Fruit fly (Drosophila melanogaster) whole organism, embryonic: ENCODE data around the gene crq.
A peak's percentile ranks its signal among the peaks of the same experiment; 100 is the strongest.

ENCODE experiments used
- B-H1 ChIP-seq: fragments of 200-800 bp; sonication (Bioruptor generic); IDR thresholded peaks from 3 replicates; pipeline ENCODE4 v1.3.6; 2022; ENCODE audit warnings: missing biosample characterization, missing genetic modification characterization
- CG10462 ChIP-seq: fragments of 200-800 bp; sonication (Bioruptor generic); optimal IDR thresholded peaks from 2 replicates; lab custom pipeline; 2016; ENCODE audit warnings: missing biosample characterization, missing genetic modification characterization
- CG11504 ChIP-seq: fragments of 200-800 bp; sonication (Bioruptor generic); optimal IDR thresholded peaks from 3 replicates; lab custom pipeline; 2019; ENCODE audit warnings: missing biosample characterization, mild to moderate bottlenecking, missing genetic modification characterization, moderate library complexity
- CG12769 ChIP-seq: fragments of 200-800 bp; sonication (Bioruptor generic); optimal IDR thresholded peaks from 2 replicates; lab custom pipeline; 2019; ENCODE audit warnings: missing biosample characterization, mild to moderate bottlenecking, missing genetic modification characterization, moderate library complexity
- CG13624 ChIP-seq: fragments of 200-800 bp; sonication (Bioruptor generic); optimal IDR thresholded peaks from 2 replicates; lab custom pipeline; 2016; ENCODE audit warnings: missing biosample characterization, missing genetic modification characterization
- CG14014 ChIP-seq: fragments of 200-800 bp; sonication (Bioruptor generic); IDR thresholded peaks from 2 replicates; pipeline ENCODE4 v1.3.6; 2022; ENCODE audit warnings: missing biosample characterization, missing genetic modification characterization
- CG14860 ChIP-seq: fragments of 200-800 bp; sonication (Bioruptor generic); IDR thresholded peaks from 3 replicates; pipeline ENCODE4 v1.3.6; 2022; ENCODE audit warnings: missing biosample characterization, missing genetic modification characterization; ENCODE audit not compliant: partially characterized antibody
- CG1529 ChIP-seq: fragments of 200-800 bp; sonication (Bioruptor generic); optimal IDR thresholded peaks from 3 replicates; lab custom pipeline; 2018; ENCODE audit warnings: missing biosample characterization, missing genetic modification characterization
- CG15601 ChIP-seq: fragments of 200-800 bp; sonication (Bioruptor generic); optimal IDR thresholded peaks from 3 replicates; lab custom pipeline; 2019; ENCODE audit warnings: missing biosample characterization, mild to moderate bottlenecking, missing genetic modification characterization, moderate library complexity
- CG16815 ChIP-seq: fragments of 200-800 bp; sonication (Bioruptor generic); optimal IDR thresholded peaks from 3 replicates; lab custom pipeline; 2017; ENCODE audit warnings: missing biosample characterization, mild to moderate bottlenecking, missing genetic modification characterization
- CG17328 ChIP-seq: fragments of 200-800 bp; sonication (Bioruptor generic); IDR thresholded peaks from 2 replicates; pipeline ENCODE4 v1.3.6; 2022; ENCODE audit warnings: missing biosample characterization, missing genetic modification characterization
- CG18619 ChIP-seq: fragments of 200-800 bp; sonication (Bioruptor generic); optimal IDR thresholded peaks from 3 replicates; lab custom pipeline; 2017; ENCODE audit warnings: missing biosample characterization, mild to moderate bottlenecking, missing genetic modification characterization
- CG2116 ChIP-seq: fragments of 200-800 bp; sonication (Bioruptor generic); optimal IDR thresholded peaks from 3 replicates; lab custom pipeline; 2018; ENCODE audit warnings: missing biosample characterization, mild to moderate bottlenecking, missing genetic modification characterization
- CG2875 ChIP-seq: fragments of 200-800 bp; sonication (Bioruptor generic); optimal IDR thresholded peaks from 2 replicates; lab custom pipeline; 2017; ENCODE audit warnings: missing biosample characterization, mild to moderate bottlenecking, missing genetic modification characterization, missing genetic modification reagents
- CG33557 ChIP-seq: fragments of 200-800 bp; sonication (Bioruptor generic); optimal IDR thresholded peaks from 2 replicates; lab custom pipeline; 2019; ENCODE audit warnings: missing biosample characterization, mild to moderate bottlenecking, missing genetic modification characterization, moderate library complexity
- CG34376 ChIP-seq: fragments of 200-800 bp; sonication (Bioruptor generic); optimal IDR thresholded peaks from 2 replicates; lab custom pipeline; 2018; ENCODE audit warnings: missing biosample characterization, mild to moderate bottlenecking, missing genetic modification characterization
- CG5953 ChIP-seq: fragments of 200-800 bp; sonication (Bioruptor generic); IDR thresholded peaks from 2 replicates; pipeline ENCODE4 v1.3.6; 2022; ENCODE audit warnings: missing biosample characterization, missing genetic modification characterization
- CG6765 ChIP-seq: fragments of 200-800 bp; sonication (Bioruptor generic); optimal IDR thresholded peaks from 3 replicates; lab custom pipeline; 2017; ENCODE audit warnings: missing biosample characterization, mild to moderate bottlenecking, missing genetic modification characterization
- CG9215 ChIP-seq: fragments of 200-800 bp; sonication (Bioruptor generic); IDR thresholded peaks from 2 replicates; pipeline ENCODE4 v1.3.6; 2022; ENCODE audit warnings: missing biosample characterization, missing genetic modification characterization
- Dll ChIP-seq: fragments of 200-800 bp; sonication (Bioruptor generic); IDR thresholded peaks from 4 replicates; pipeline ENCODE4 v1.3.6; 2022; ENCODE audit warnings: missing biosample characterization, missing genetic modification characterization; ENCODE audit not compliant: partially characterized antibody
- Eip74EF ChIP-seq, 2 experiments: fragments of 200-800 bp in 1 of 2; fragments of >200 bp in 1 of 2; sonication (Bioruptor generic) in 1 of 2; optimal IDR thresholded peaks; 2 replicates each; lab custom pipeline; 2017 to 2019; ENCODE audit warnings: missing biosample characterization in 2 of 2, missing genetic modification characterization in 2 of 2, mild to moderate bottlenecking in 1 of 2, moderate library complexity in 1 of 2
- HLH4C ChIP-seq: fragments of 200-800 bp; sonication (Bioruptor generic); IDR thresholded peaks from 3 replicates; pipeline ENCODE4 v1.3.6; 2022; ENCODE audit warnings: missing biosample characterization, missing genetic modification characterization; ENCODE audit not compliant: partially characterized antibody
- Jarid2 ChIP-seq: fragments of 200-800 bp; sonication (Bioruptor generic); optimal IDR thresholded peaks from 3 replicates; lab custom pipeline; 2017; ENCODE audit warnings: mild to moderate bottlenecking, missing biosample characterization, missing genetic modification reagents, missing genetic modification characterization
- MTF-1 ChIP-seq: fragments of 200-800 bp; sonication (Bioruptor generic); optimal IDR thresholded peaks from 2 replicates; lab custom pipeline; 2018; ENCODE audit warnings: missing biosample characterization, mild to moderate bottlenecking, missing genetic modification characterization, borderline replicate concordance
- NC2α ChIP-seq: fragments of 200-800 bp; sonication (Bioruptor generic); optimal IDR thresholded peaks from 2 replicates; lab custom pipeline; 2016; ENCODE audit warnings: missing biosample characterization, missing genetic modification characterization
- Nf-YB ChIP-seq: fragments of 200-800 bp; sonication (Bioruptor generic); optimal IDR thresholded peaks from 3 replicates; lab custom pipeline; 2019; ENCODE audit warnings: missing biosample characterization, mild to moderate bottlenecking, missing genetic modification characterization, moderate library complexity
- Nf-YC ChIP-seq: fragments of 200-800 bp; optimal IDR thresholded peaks from 3 replicates; lab custom pipeline; 2019; ENCODE audit warnings: missing biosample characterization, mild to moderate bottlenecking, missing genetic modification characterization, moderate library complexity
- Sox102F ChIP-seq: fragments of 200-800 bp; sonication (Bioruptor generic); optimal IDR thresholded peaks from 2 replicates; lab custom pipeline; 2018; ENCODE audit warnings: missing biosample characterization, mild to moderate bottlenecking, missing genetic modification characterization, moderate library complexity
- Sry-β ChIP-seq: fragments of 200-800 bp; sonication (Bioruptor generic); optimal IDR thresholded peaks from 2 replicates; lab custom pipeline; 2018; ENCODE audit warnings: missing biosample characterization, mild to moderate bottlenecking, missing genetic modification characterization, moderate library complexity
- amos ChIP-seq: fragments of 200-800 bp; sonication (Bioruptor generic); IDR thresholded peaks from 2 replicates; pipeline ENCODE4 v1.3.6; 2022; ENCODE audit warnings: missing biosample characterization, missing genetic modification characterization; ENCODE audit not compliant: partially characterized antibody
- ato ChIP-seq: fragments of 200-800 bp; sonication (Bioruptor generic); IDR thresholded peaks from 2 replicates; pipeline ENCODE4 v1.3.6; 2022; ENCODE audit warnings: missing biosample characterization, missing genetic modification characterization; ENCODE audit not compliant: partially characterized antibody
- bigmax ChIP-seq: fragments of 200-800 bp; sonication (Bioruptor generic); optimal IDR thresholded peaks from 2 replicates; lab custom pipeline; 2018; ENCODE audit warnings: missing biosample characterization, mild to moderate bottlenecking, missing genetic modification characterization
- cato ChIP-seq: fragments of 200-800 bp; sonication (Bioruptor generic); optimal IDR thresholded peaks from 2 replicates; lab custom pipeline; 2016; ENCODE audit warnings: missing biosample characterization, missing genetic modification characterization, borderline replicate concordance
- crol ChIP-seq: fragments of 200-800 bp; sonication (Bioruptor generic); IDR thresholded peaks from 2 replicates; pipeline ENCODE4 v1.3.6; 2022; ENCODE audit warnings: missing biosample characterization, missing genetic modification characterization
- dm ChIP-seq: fragments of 200-800 bp; sonication (Bioruptor generic); optimal IDR thresholded peaks from 3 replicates; lab custom pipeline; 2016; ENCODE audit warnings: missing biosample characterization, missing genetic modification characterization
- gem ChIP-seq: fragments of 200-800 bp; sonication (Bioruptor generic); optimal IDR thresholded peaks from 2 replicates; lab custom pipeline; 2019; ENCODE audit warnings: missing biosample characterization, mild to moderate bottlenecking, missing genetic modification characterization, moderate library complexity
- inv ChIP-seq: fragments of 200-800 bp; sonication (Bioruptor generic); IDR thresholded peaks from 2 replicates; pipeline ENCODE4 v1.3.6; 2022; ENCODE audit warnings: missing biosample characterization, missing genetic modification characterization; ENCODE audit not compliant: partially characterized antibody
- kay ChIP-seq: fragments of 200-800 bp; sonication (Bioruptor generic); optimal IDR thresholded peaks from 2 replicates; lab custom pipeline; 2016; ENCODE audit warnings: missing biosample characterization, missing genetic modification characterization
- odd ChIP-seq: fragments of 200-800 bp; sonication (Bioruptor generic); optimal IDR thresholded peaks from 2 replicates; lab custom pipeline; 2017; ENCODE audit warnings: missing biosample characterization, mild to moderate bottlenecking, missing genetic modification characterization
- peb ChIP-seq: fragments of 200-800 bp; sonication (Bioruptor generic); IDR thresholded peaks from 2 replicates; pipeline ENCODE4 v1.3.6; 2022; ENCODE audit warnings: missing biosample characterization, missing genetic modification characterization
- psq ChIP-seq: fragments of 200-800 bp; sonication (Bioruptor generic); optimal IDR thresholded peaks from 2 replicates; lab custom pipeline; 2017; ENCODE audit warnings: missing biosample characterization, missing genetic modification characterization
- salm ChIP-seq: fragments of 200-800 bp; sonication (Bioruptor generic); optimal IDR thresholded peaks from 2 replicates; lab custom pipeline; 2018; ENCODE audit warnings: missing biosample characterization, mild to moderate bottlenecking, missing genetic modification characterization
- slp2 ChIP-seq: fragments of 200-800 bp; sonication (Bioruptor generic); optimal IDR thresholded peaks from 2 replicates; lab custom pipeline; 2016; ENCODE audit warnings: missing biosample characterization, missing genetic modification characterization
- sob ChIP-seq: fragments of 200-800 bp; sonication (Bioruptor generic); IDR thresholded peaks from 2 replicates; pipeline ENCODE4 v1.3.6; 2022; ENCODE audit warnings: missing biosample characterization, missing genetic modification characterization
- sr ChIP-seq: fragments of 200-800 bp; sonication (Bioruptor generic); IDR thresholded peaks from 3 replicates; pipeline ENCODE4 v1.3.6; 2022; ENCODE audit warnings: missing biosample characterization, missing genetic modification characterization
- trem ChIP-seq: fragments of 200-800 bp; optimal IDR thresholded peaks from 3 replicates; lab custom pipeline; 2019; ENCODE audit warnings: missing biosample characterization, mild to moderate bottlenecking, missing genetic modification characterization, moderate library complexity
- twi ChIP-seq: fragments of 200-800 bp; optimal IDR thresholded peaks from 2 replicates; lab custom pipeline; 2019; ENCODE audit warnings: missing biosample characterization, mild to moderate bottlenecking, missing genetic modification characterization, moderate library complexity
- zfh1 ChIP-seq: fragments of 200-800 bp; sonication (Bioruptor generic); IDR thresholded peaks from 3 replicates; pipeline ENCODE4 v1.3.6; 2022; ENCODE audit warnings: missing biosample characterization, missing genetic modification characterization

The crq gene

DNA sequence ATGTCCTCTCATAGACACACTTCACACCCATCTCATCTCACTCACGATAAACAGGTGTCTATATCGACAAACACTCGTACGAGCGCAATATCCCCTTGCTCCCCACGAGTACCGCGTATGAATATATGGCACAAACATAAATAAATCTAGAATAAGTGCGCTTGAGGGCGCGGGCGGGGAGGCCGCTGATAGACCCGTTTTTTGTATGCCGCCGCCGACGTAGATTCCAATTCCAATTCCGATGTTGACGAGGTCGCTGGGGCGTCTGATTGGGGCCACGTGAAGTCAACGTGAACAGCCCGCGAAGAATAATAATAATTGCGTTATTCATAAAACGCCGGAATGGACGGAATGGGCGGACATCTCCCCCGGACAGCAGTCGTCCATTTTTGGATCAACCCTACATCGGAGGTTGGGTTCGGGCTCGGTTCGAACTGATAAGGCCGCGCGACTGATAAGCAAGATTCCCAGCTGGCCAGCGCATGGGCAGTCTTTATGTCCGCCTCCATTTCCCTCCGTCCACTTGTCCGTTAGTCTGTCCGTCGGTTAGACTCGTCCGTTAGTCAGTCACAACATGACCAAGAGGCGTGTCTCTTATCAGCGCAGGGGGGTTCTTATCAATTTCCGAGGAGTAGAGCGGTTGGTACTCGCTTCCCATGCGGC, 31.6 kb upstream of the crq start (continued):
- TF ChIP-seq sob (GFP tag; lab: Robert Waterston, UW): 0 out of 2 replicates have a peak, but pooled peaks have one; percentile 33
- peak; percentile 96 for TF ChIP-seq crol (GFP tag; lab: Robert Waterston, UW)
- TF ChIP-seq B-H1 (GFP tag; lab: Robert Waterston, UW): peak; percentile 19; the same call in 1 of the 3 replicates
- TF ChIP-seq odd: peak; percentile 33
- TF ChIP-seq CG12769: peak; percentile 99
- peak; percentile 21; the same call in 1 of the 2 replicates for TF ChIP-seq CG17328
- no peak for TF ChIP-seq NC2α (GFP tag; lab: Kevin White, UChicago)
- no peak for TF ChIP-seq Eip74EF (GFP tag; optimal IDR thresholded peaks at IDR 0.05; lab: Kevin White, UChicago)
- TF ChIP-seq salm (tag; lab: Kevin White, UChicago): peak; percentile 23
- TF ChIP-seq gem (tag; lab: Kevin White, UChicago): no peak
- TF ChIP-seq Jarid2 (GFP tag; lab: Kevin White, UChicago): no peak
- TF ChIP-seq CG14014 (GFP tag; lab: Robert Waterston, UW): peak; percentile 61; the same call in 1 of the 2 replicates
- no peak for TF ChIP-seq CG1529 (GFP tag; lab: Kevin White, UChicago)
- 0 out of 2 replicates have a peak, but pooled peaks have one; percentile 13 for TF ChIP-seq CG9215 (GFP tag; lab: Robert Waterston, UW)
- TF ChIP-seq CG13624 (GFP tag; lab: Kevin White, UChicago): peak; percentile 14
- TF ChIP-seq Nf-YC (tag; lab: Kevin White, UChicago): peak; percentile 16
- TF ChIP-seq psq: no peak
- TF ChIP-seq ato (GFP tag; lab: Robert Waterston, UW): no peak
- TF ChIP-seq twi: peak; percentile 56
- peak; percentile 41 for TF ChIP-seq dm (GFP tag; lab: Kevin White, UChicago)
- TF ChIP-seq CG18619 (GFP tag; lab: Kevin White, UChicago): peak; percentile 45
- TF ChIP-seq Sox102F (GFP tag; lab: Kevin White, UChicago): peak; percentile 6
- TF ChIP-seq CG14860 (GFP tag; lab: Robert Waterston, UW): no peak
- TF ChIP-seq CG11504 (tag; lab: Kevin White, UChicago): peak; percentile 25
- no peak for TF ChIP-seq CG33557 (GFP tag; lab: Kevin White, UChicago)
- peak; percentile 66 for TF ChIP-seq MTF-1
- TF ChIP-seq CG6765 (GFP tag; lab: Kevin White, UChicago): peak; percentile 28
- TF ChIP-seq Sry-β (GFP tag; lab: Kevin White, UChicago): no peak
- TF ChIP-seq CG15601: no peak
- TF ChIP-seq Dll (GFP tag; lab: Robert Waterston, UW): no peak
- no peak for TF ChIP-seq peb
- TF ChIP-seq CG34376 (GFP tag; lab: Kevin White, UChicago): peak; percentile 99
- TF ChIP-seq slp2 (GFP tag; lab: Kevin White, UChicago): no peak
- 0 out of 2 replicates have a peak, but pooled peaks have one; percentile 55 for TF ChIP-seq CG5953
- no peak for TF ChIP-seq CG2875 (GFP tag; lab: Kevin White, UChicago)
- TF ChIP-seq zfh1 (GFP tag; lab: Robert Waterston, UW): 0 out of 3 replicates have a peak, but pooled peaks have one; percentile 30
- TF ChIP-seq trem: no peak
- TF ChIP-seq HLH4C (GFP tag; lab: Robert Waterston, UW): no peak
- no peak for TF ChIP-seq cato (GFP tag; lab: Kevin White, UChicago)
- no peak for TF ChIP-seq CG16815
- TF ChIP-seq Nf-YB (GFP tag; lab: Kevin White, UChicago): no peak
- no peak for TF ChIP-seq CG10462 (GFP tag; lab: Kevin White, UChicago)
- no peak for TF ChIP-seq kay
- TF ChIP-seq CG2116 (GFP tag; lab: Kevin White, UChicago): peak; percentile 26
- no peak; the same call in 1 of the 2 replicates for TF ChIP-seq amos (GFP tag; lab: Robert Waterston, UW)
- peak; percentile 69; the same call in 2 of the 3 replicates for TF ChIP-seq sr
- TF ChIP-seq bigmax (GFP tag; lab: Kevin White, UChicago): peak; percentile 12
- no peak for TF ChIP-seq inv (GFP tag; lab: Robert Waterston, UW)
